Fruit fly (Drosophila melanogaster): ENCODE data around the gene Acph-1.

dm6 chr3R:29963102-29963501 lies 30.1 kb downstream of the Acph-1 start:
- TF ChIP-seq psq (optimal IDR thresholded peaks at IDR 0.05) (no peak), pan (optimal IDR thresholded peaks at IDR 0.05) (no peak), usp (GFP tag; optimal IDR thresholded peaks at IDR 0.05) (no peak)
